Fruit fly (Drosophila melanogaster): ENCODE measurements around the gene Med.
A peak's percentile ranks its signal among the peaks of the same experiment; 100 is the strongest.

Gene Med

DNA sequence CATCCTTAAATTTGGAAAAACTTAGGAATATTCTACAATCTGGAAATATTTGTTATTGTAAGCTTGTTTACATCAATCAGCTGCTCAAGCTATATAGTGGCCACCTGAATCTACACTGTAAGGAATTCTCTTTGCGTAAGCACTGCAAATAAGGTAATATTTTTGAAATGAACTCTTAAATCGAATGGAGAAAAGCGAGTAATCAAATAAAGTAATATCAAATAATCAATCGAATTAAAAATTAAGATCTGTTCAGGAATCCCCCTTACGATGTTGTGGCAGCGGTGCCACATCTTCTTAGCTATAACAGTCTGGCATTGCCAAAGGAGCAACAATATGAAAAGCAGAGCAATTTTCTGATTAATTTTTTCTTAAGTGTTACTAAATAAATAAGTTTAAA, 5.2 kb downstream of the Med start, which contains the start of the genes Mnat9 and CG1792 (continued):
- peak; percentile 96 for TF ChIP-seq her (GFP tag; optimal IDR thresholded peaks at IDR 0.05)
- peak; percentile 97 for TF ChIP-seq CrebB (tag; optimal IDR thresholded peaks at IDR 0.05)
- peak; percentile 98 for TF ChIP-seq CG32767 (GFP tag; IDR thresholded peaks at IDR 0.05)
- peak; percentile 89 for TF ChIP-seq CG8281 (tag; optimal IDR thresholded peaks at IDR 0.05)
- TF ChIP-seq croc (GFP tag; conservative IDR thresholded peaks at IDR 0.05): peak; percentile 95
- TF ChIP-seq CG13424 (tag; optimal IDR thresholded peaks at IDR 0.05): peak; percentile 98
- no peak for TF ChIP-seq pita (GFP tag; optimal IDR thresholded peaks at IDR 0.05)
- peak; percentile 99 for TF ChIP-seq CG4617 (GFP tag; optimal IDR thresholded peaks at IDR 0.05; ENCODE audit: borderline replicate concordance)
- TF ChIP-seq bowl (GFP tag; IDR thresholded peaks at IDR 0.05): peak; percentile 98
- peak; percentile 98 for TF ChIP-seq Meics (GFP tag; optimal IDR thresholded peaks at IDR 0.05)
- TF ChIP-seq stc (GFP tag; IDR thresholded peaks at IDR 0.05): peak; percentile 99
- peak; percentile 97 for TF ChIP-seq luna (GFP tag; optimal IDR thresholded peaks at IDR 0.05)
- TF ChIP-seq CG16863 (GFP tag; optimal IDR thresholded peaks at IDR 0.05): peak; percentile 99
- no peak for TF ChIP-seq CG2129 (GFP tag; IDR thresholded peaks at IDR 0.05; ENCODE audit: partially characterized antibody)
- no peak for TF ChIP-seq yki (optimal IDR thresholded peaks at IDR 0.05)
- peak; percentile 96 for TF ChIP-seq ERR (GFP tag; optimal IDR thresholded peaks at IDR 0.05)
- TF ChIP-seq CG12391 (tag; optimal IDR thresholded peaks at IDR 0.05): peak; percentile 99
- TF ChIP-seq ham (GFP tag; IDR thresholded peaks at IDR 0.05): peak; percentile 96
- peak; percentile 78 for TF ChIP-seq ac (GFP tag; optimal IDR thresholded peaks at IDR 0.05)
- peak; percentile 99 for TF ChIP-seq ara (GFP tag; IDR thresholded peaks at IDR 0.05)
- peak; percentile 98 for TF ChIP-seq maf-S (GFP tag; optimal IDR thresholded peaks at IDR 0.05)
- peak; percentile 98 for TF ChIP-seq danr (GFP tag; IDR thresholded peaks at IDR 0.05)
- peak; percentile 96 for TF ChIP-seq Ets97D (GFP tag; optimal IDR thresholded peaks at IDR 0.05)
- peak; percentile 98 for TF ChIP-seq wor (GFP tag; IDR thresholded peaks at IDR 0.05)
- peak; percentile 94 for TF ChIP-seq CG17802 (tag; optimal IDR thresholded peaks at IDR 0.05)
- TF ChIP-seq sqz (GFP tag; optimal IDR thresholded peaks at IDR 0.05): no peak
- TF ChIP-seq fd102C (GFP tag; optimal IDR thresholded peaks at IDR 0.05): peak; percentile 70
- no peak for TF ChIP-seq hkb (optimal IDR thresholded peaks at IDR 0.05)
- TF ChIP-seq hkb (GFP tag; IDR thresholded peaks at IDR 0.05): peak; percentile 99
- TF ChIP-seq CG34224 (GFP tag; IDR thresholded peaks at IDR 0.05; ENCODE audit: partially characterized antibody): peak; percentile 58
- TF ChIP-seq esg (GFP tag; conservative IDR thresholded peaks at IDR 0.05): peak; percentile 99
- TF ChIP-seq Opbp (GFP tag; IDR thresholded peaks at IDR 0.05; ENCODE audit: partially characterized antibody): peak; percentile 47; the same call in 1 of the 3 replicates
- peak; percentile 99 for TF ChIP-seq ttk (GFP tag; IDR thresholded peaks at IDR 0.05)
- peak; percentile 93 for TF ChIP-seq org-1 (GFP tag; optimal IDR thresholded peaks at IDR 0.05)
- TF ChIP-seq CG7357 (GFP tag; IDR thresholded peaks at IDR 0.05): peak; percentile 95
- TF ChIP-seq HLHmδ (GFP tag; optimal IDR thresholded peaks at IDR 0.05): no peak
- peak; percentile 99 for TF ChIP-seq Ssrp (tag; optimal IDR thresholded peaks at IDR 0.05)
- TF ChIP-seq Nf-YC (tag; optimal IDR thresholded peaks at IDR 0.05): peak; percentile 84
- TF ChIP-seq CG11085 (GFP tag; IDR thresholded peaks at IDR 0.05): peak; percentile 99
- peak; percentile 97 for TF ChIP-seq CG18619 (GFP tag; optimal IDR thresholded peaks at IDR 0.05)
- TF ChIP-seq cg (GFP tag; optimal IDR thresholded peaks at IDR 0.05): peak; percentile 8
- TF ChIP-seq CG6272 (GFP tag; IDR thresholded peaks at IDR 0.05): peak; percentile 99
- TF ChIP-seq CG33213 (GFP tag; optimal IDR thresholded peaks at IDR 0.05): peak; percentile 99
- TF ChIP-seq gro (GFP tag; optimal IDR thresholded peaks at IDR 0.05): peak; percentile 99
- peak; percentile 99 for TF ChIP-seq Abd-B (GFP tag; optimal IDR thresholded peaks at IDR 0.05)
- TF ChIP-seq CG34422 (GFP tag; IDR thresholded peaks at IDR 0.05): peak; percentile 100
- TF ChIP-seq shn (GFP tag; optimal IDR thresholded peaks at IDR 0.05): peak; percentile 99
- TF ChIP-seq p53 (GFP tag; optimal IDR thresholded peaks at IDR 0.05): peak; percentile 96
- TF ChIP-seq CG3281 (GFP tag; optimal IDR thresholded peaks at IDR 0.05): peak; percentile 97
- peak; percentile 94 for TF ChIP-seq CG4707 (GFP tag; optimal IDR thresholded peaks at IDR 0.05)
- TF ChIP-seq kah (GFP tag; optimal IDR thresholded peaks at IDR 0.05): peak; percentile 95
- peak; percentile 99 for TF ChIP-seq zfh2 (GFP tag; optimal IDR thresholded peaks at IDR 0.05)
